Worm (Caenorhabditis elegans): ENCODE results near the gene glt-3.

DNA sequence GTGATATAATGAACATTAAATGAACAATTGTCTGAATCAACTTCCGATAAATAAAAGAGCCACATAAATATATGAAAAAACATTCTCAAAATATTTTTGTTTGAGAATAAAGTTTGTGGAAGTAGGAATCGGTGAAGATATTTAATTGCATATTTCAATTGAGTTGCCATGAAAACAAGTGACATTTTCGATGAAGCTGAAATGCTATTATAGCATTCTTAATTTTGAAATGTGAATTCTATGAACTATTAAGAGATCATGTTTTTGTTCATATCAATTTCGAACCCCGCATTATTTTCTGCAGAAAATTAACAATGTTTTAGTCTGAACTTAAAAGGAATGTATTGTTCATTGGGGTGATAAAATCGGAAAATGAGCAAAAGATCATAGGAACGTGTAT lies 7.9 kb upstream of the glt-3 start, which contains the start of gene irld-21:
- TF ChIP-seq nfya-2 (GFP tag; IDR thresholded peaks at IDR 0.05) = no peak
- TF ChIP-seq madf-8 (GFP tag; conservative IDR thresholded peaks at IDR 0.05) = no peak
- TF ChIP-seq C06A6.2 (GFP tag; conservative IDR thresholded peaks at IDR 0.05) = no peak
- no peak for TF ChIP-seq T26A5.8 (tag; optimal IDR thresholded peaks at IDR 0.05)
- no peak for TF ChIP-seq unc-62 (GFP tag; optimal IDR thresholded peaks at IDR 0.05)
- TF ChIP-seq ztf-25 (GFP tag; IDR thresholded peaks at IDR 0.05) = no peak
- TF ChIP-seq ama-1 (optimal IDR thresholded peaks at IDR 0.05) = no peak
- TF ChIP-seq ama-1 (GFP tag; optimal IDR thresholded peaks at IDR 0.05) = no peak
- TF ChIP-seq F37B4.10 (GFP tag; IDR thresholded peaks at IDR 0.05) = no peak
- no peak for TF ChIP-seq lin-54 (GFP tag; optimal IDR thresholded peaks at IDR 0.05)
